Worm (Caenorhabditis elegans) whole organism, L4 larva: ENCODE measurements around the gene dex-1.

Experiments used
- D1046.2 ChIP-seq: fragments of 200-800 bp; sonication (Bioruptor generic); IDR thresholded peaks from 2 replicates; pipeline ENCODE4 v1.3.6; 2022; ENCODE audit warnings: missing genetic modification characterization, missing compliant biosample characterization
- F26F4.8 ChIP-seq: fragments of 200-800 bp; sonication (Bioruptor generic); conservative IDR thresholded peaks from 2 replicates; pipeline ENCODE4 v1.3.6; 2022; ENCODE audit warnings: missing genetic modification characterization, missing compliant biosample characterization
- F44E2.7 ChIP-seq: fragments of 200-800 bp; sonication (Bioruptor generic); IDR thresholded peaks from 2 replicates; pipeline ENCODE4 v2.1.2; 2022; ENCODE audit warnings: missing genetic modification characterization, missing compliant biosample characterization
- R02D3.7 ChIP-seq: fragments of 150-350 bp; sonication (generic microtip); optimal IDR thresholded peaks from 3 replicates; lab custom pipeline; 2014; ENCODE audit warnings: missing biosample characterization, missing genetic modification characterization
- T20F7.1 ChIP-seq: fragments of 200-800 bp; sonication (Bioruptor generic); optimal IDR thresholded peaks from 2 replicates; lab custom pipeline; 2018; ENCODE audit warnings: mild to moderate bottlenecking, missing genetic modification characterization, missing compliant biosample characterization
- Y5F2A.4 ChIP-seq: fragments of 200-800 bp; sonication (Bioruptor generic); optimal IDR thresholded peaks from 2 replicates; lab custom pipeline; 2018; ENCODE audit warnings: mild to moderate bottlenecking, missing genetic modification characterization, missing compliant biosample characterization
- Y75B8A.6 ChIP-seq: fragments of 200-800 bp; sonication (Bioruptor generic); IDR thresholded peaks from 2 replicates; pipeline ENCODE4 v1.3.6; 2022; ENCODE audit warnings: missing genetic modification reagents, missing genetic modification characterization, missing compliant biosample characterization
- aha-1 ChIP-seq: fragments of 150-350 bp; peaks from one replicate; lab custom pipeline; 2014; ENCODE audit warnings: missing biosample characterization, missing genetic modification characterization
- ceh-32 ChIP-seq: sonication (generic microtip); optimal IDR thresholded peaks from 2 replicates; lab custom pipeline; 2016; ENCODE audit warnings: mild to moderate bottlenecking, missing genetic modification characterization, missing compliant biosample characterization; ENCODE audit not compliant: poor library complexity
- ceh-62 ChIP-seq: sonication (generic microtip); optimal IDR thresholded peaks from 2 replicates; lab custom pipeline; 2017; ENCODE audit warnings: missing biosample characterization, missing genetic modification characterization
- cey-2 ChIP-seq: sonication (generic microtip); optimal IDR thresholded peaks from 3 replicates; lab custom pipeline; 2017; ENCODE audit warnings: missing genetic modification characterization, mild to moderate bottlenecking, missing compliant biosample characterization, antibody characterized with exemption, borderline replicate concordance; ENCODE audit not compliant: insufficient read depth
- daf-19 ChIP-seq: fragments of 200-800 bp; sonication (Bioruptor generic); conservative IDR thresholded peaks from 2 replicates; pipeline ENCODE4 v1.3.6; 2022; ENCODE audit warnings: missing genetic modification characterization, missing compliant biosample characterization
- daf-8 ChIP-seq: fragments of 200-800 bp; sonication (Bioruptor generic); IDR thresholded peaks from 2 replicates; pipeline ENCODE4 v1.3.6; 2022; ENCODE audit warnings: missing genetic modification characterization, missing compliant biosample characterization
- dve-1 ChIP-seq: sonication (generic microtip); optimal IDR thresholded peaks from 2 replicates; lab custom pipeline; 2017; ENCODE audit warnings: antibody characterized with exemption, mild to moderate bottlenecking, missing genetic modification characterization, missing compliant biosample characterization; ENCODE audit not compliant: insufficient read depth
- egl-27 ChIP-seq: sonication (generic microtip); optimal IDR thresholded peaks from 3 replicates; lab custom pipeline; 2017; ENCODE audit warnings: missing biosample characterization, missing genetic modification reagents, missing genetic modification characterization
- fos-1 ChIP-seq: fragments of 150-350 bp; optimal IDR thresholded peaks from 2 replicates; lab custom pipeline; 2014; ENCODE audit warnings: missing biosample characterization, missing genetic modification characterization
- hif-1 ChIP-seq, 2 experiments: sonication (generic microtip); optimal IDR thresholded peaks; 2 replicates each; lab custom pipeline; 2016 to 2017; ENCODE audit warnings: missing compliant biosample characterization in 2 of 2, missing genetic modification characterization in 2 of 2, missing genetic modification reagents in 2 of 2, missing genotype in 2 of 2, mild to moderate bottlenecking in 1 of 2
- hlh-11 ChIP-seq: fragments of 200-800 bp; sonication (Bioruptor generic); optimal IDR thresholded peaks from 2 replicates; lab custom pipeline; 2018; ENCODE audit warnings: mild to moderate bottlenecking, missing genetic modification characterization, missing compliant biosample characterization
- hlh-30 ChIP-seq: sonication (generic microtip); optimal IDR thresholded peaks from 2 replicates; lab custom pipeline; 2017; ENCODE audit warnings: antibody characterized with exemption, mild to moderate bottlenecking, missing genetic modification characterization, missing compliant biosample characterization; ENCODE audit not compliant: insufficient read depth
- jun-1 ChIP-seq: fragments of 150-350 bp; optimal IDR thresholded peaks from 2 replicates; lab custom pipeline; 2014; ENCODE audit warnings: missing biosample characterization, missing genetic modification reagents, missing genetic modification characterization
- lim-7 ChIP-seq: fragments of 200-800 bp; sonication (Bioruptor generic); IDR thresholded peaks from 2 replicates; pipeline ENCODE4 v1.3.6; 2022; ENCODE audit warnings: missing genetic modification characterization, missing compliant biosample characterization
- lin-29 ChIP-seq: fragments of 200-800 bp; sonication (Bioruptor generic); IDR thresholded peaks from 2 replicates; pipeline ENCODE4 v1.3.6; 2022; ENCODE audit warnings: missing genetic modification reagents, missing genetic modification characterization, missing compliant biosample characterization
- lin-39 ChIP-seq: fragments of 150-350 bp; optimal IDR thresholded peaks from 2 replicates; lab custom pipeline; 2014; ENCODE audit warnings: missing biosample characterization, missing genetic modification reagents, missing genetic modification characterization
- lir-3 ChIP-seq: sonication (generic microtip); optimal IDR thresholded peaks from 2 replicates; lab custom pipeline; 2016; ENCODE audit warnings: mild to moderate bottlenecking, missing genetic modification characterization, missing compliant biosample characterization
- madf-9 ChIP-seq: fragments of 200-800 bp; sonication (Bioruptor generic); conservative IDR thresholded peaks from 2 replicates; pipeline ENCODE4 v1.3.6; 2022; ENCODE audit warnings: missing genetic modification reagents, missing genetic modification characterization, missing compliant biosample characterization
- mdt-29 ChIP-seq: fragments of 200-800 bp; sonication (Bioruptor generic); IDR thresholded peaks from 2 replicates; pipeline ENCODE4 v1.3.6; 2022; ENCODE audit warnings: missing genetic modification reagents, missing genetic modification characterization, missing compliant biosample characterization
- mep-1 ChIP-seq: fragments of 150-350 bp; sonication (generic microtip); optimal IDR thresholded peaks from 3 replicates; lab custom pipeline; 2014; ENCODE audit warnings: missing biosample characterization, missing genetic modification characterization
- nhr-11 ChIP-seq: fragments of 150-350 bp; optimal IDR thresholded peaks from 2 replicates; lab custom pipeline; 2014; ENCODE audit warnings: missing biosample characterization, missing genetic modification characterization
- nhr-48 ChIP-seq: sonication (generic microtip); optimal IDR thresholded peaks from 2 replicates; lab custom pipeline; 2016; ENCODE audit warnings: mild to moderate bottlenecking, missing genetic modification characterization, missing compliant biosample characterization
- nhr-77 ChIP-seq: fragments of 150-350 bp; optimal IDR thresholded peaks from 2 replicates; lab custom pipeline; 2014; ENCODE audit warnings: missing biosample characterization, missing genetic modification characterization
- pha-4 ChIP-seq, 2 experiments: fragments of 150-350 bp in 1 of 2; fragments of 200-800 bp in 1 of 2; sonication (Bioruptor generic) in 1 of 2; IDR thresholded peaks in 1 of 2; optimal IDR thresholded peaks in 1 of 2; 2 replicates each; pipeline versions ENCODE4 v1.3.6 to Lab custom; 2014 to 2022; ENCODE audit warnings: missing genetic modification characterization in 2 of 2, missing genetic modification reagents in 2 of 2, missing biosample characterization in 1 of 2, missing compliant biosample characterization in 1 of 2
- php-3 ChIP-seq: fragments of 200-800 bp; sonication (Bioruptor generic); IDR thresholded peaks from 2 replicates; pipeline ENCODE4 v1.3.6; 2022; ENCODE audit warnings: missing genetic modification reagents, missing genetic modification characterization, missing compliant biosample characterization
- skn-1 ChIP-seq: fragments of 150-350 bp; optimal IDR thresholded peaks from 2 replicates; lab custom pipeline; 2014; ENCODE audit warnings: missing biosample characterization, missing genetic modification characterization
- spr-1 ChIP-seq: sonication (generic microtip); optimal IDR thresholded peaks from 2 replicates; lab custom pipeline; 2016; ENCODE audit warnings: mild to moderate bottlenecking, missing genetic modification characterization, missing compliant biosample characterization
- unc-62 ChIP-seq, 3 experiments: fragments of 150-350 bp in 1 of 3; sonication (generic microtip); optimal IDR thresholded peaks in 2 of 3; peaks in 1 of 3; 1 replicate in 1 of 3; 2 replicates in 2 of 3; lab custom pipeline; 2014 to 2017; ENCODE audit warnings: missing biosample characterization in 3 of 3, missing genetic modification characterization in 3 of 3, missing genetic modification reagents in 3 of 3, missing genotype in 1 of 3
- vab-7 ChIP-seq: fragments of 200-800 bp; sonication (Bioruptor generic); IDR thresholded peaks from 2 replicates; pipeline ENCODE4 v1.3.6; 2022; ENCODE audit warnings: missing genetic modification reagents, missing genetic modification characterization, missing compliant biosample characterization
- zag-1 ChIP-seq: fragments of 150-350 bp; optimal IDR thresholded peaks from 2 replicates; lab custom pipeline; 2014; ENCODE audit warnings: missing biosample characterization, missing genetic modification characterization
- zfp-2 ChIP-seq: sonication (generic microtip); optimal IDR thresholded peaks from 2 replicates; lab custom pipeline; 2016; ENCODE audit warnings: mild to moderate bottlenecking, missing genetic modification characterization, missing compliant biosample characterization
- zip-11 ChIP-seq: fragments of 200-800 bp; sonication (Bioruptor generic); IDR thresholded peaks from 2 replicates; pipeline ENCODE4 v1.3.6; 2022; ENCODE audit warnings: missing genetic modification characterization, missing compliant biosample characterization

dex-1 gene

DNA sequence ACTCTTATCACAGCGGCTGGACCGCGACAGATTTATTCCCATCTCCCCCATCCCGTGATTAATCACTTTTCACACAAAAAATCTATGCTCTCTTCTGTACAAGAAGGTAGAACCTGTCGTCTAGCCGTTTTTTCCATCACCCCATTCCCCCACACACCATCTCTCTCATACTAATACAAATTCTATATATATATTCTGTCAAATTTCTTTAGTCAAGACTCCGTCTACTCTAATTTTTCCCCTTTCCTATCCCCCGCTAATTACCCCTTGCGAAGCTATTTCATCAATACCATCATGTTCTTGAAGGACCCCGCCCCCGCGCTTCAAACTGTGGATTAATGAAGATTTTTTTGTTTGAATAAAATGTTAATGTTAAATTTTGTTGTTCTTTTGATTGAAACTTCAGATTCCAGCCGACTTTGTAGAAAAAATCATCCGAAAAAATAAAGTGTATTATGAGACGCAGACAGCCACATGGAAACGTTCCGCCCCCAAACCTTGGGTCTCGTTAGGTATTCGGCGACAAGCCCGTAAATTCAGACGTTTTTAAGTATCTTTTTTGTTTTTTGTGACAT lies 19.8 kb upstream of the dex-1 start (continued):
- TF ChIP-seq lin-29 (GFP tag; lab: Robert Waterston, UW), result no peak
- no peak for TF ChIP-seq Y75B8A.6
- peak; percentile 67 for TF ChIP-seq T20F7.1 (GFP tag; lab: Kevin White, UChicago)
- TF ChIP-seq zfp-2 (tag; lab: Kevin White, UChicago), result no peak
- no peak for TF ChIP-seq Y5F2A.4 (GFP tag; lab: Kevin White, UChicago)

DNA sequence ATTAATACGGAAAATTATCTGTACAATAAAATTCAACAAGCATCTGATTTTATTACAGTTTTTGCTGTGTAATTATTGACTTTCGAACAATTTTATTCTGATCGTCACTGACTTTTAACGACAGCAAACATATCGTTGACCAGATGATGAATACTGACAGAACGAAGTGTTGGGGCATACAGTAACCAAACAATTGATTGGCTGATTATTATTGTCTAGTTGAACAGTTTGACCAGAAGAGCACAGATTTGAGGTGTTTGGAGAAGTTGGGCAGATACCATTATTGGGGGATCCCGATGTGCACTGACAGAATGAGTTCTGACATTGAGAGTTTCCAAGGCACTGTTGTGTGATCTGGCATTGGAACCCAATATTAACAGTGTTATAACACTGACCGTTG lies 19.0 kb upstream of the dex-1 start:
- TF ChIP-seq mep-1 (tag; lab: Kevin White, UChicago), result no peak
- no peak for TF ChIP-seq vab-7
- TF ChIP-seq fos-1 (tag; lab: Kevin White, UChicago), result no peak
- no peak for TF ChIP-seq daf-8 (GFP tag; lab: Robert Waterston, UW)
- TF ChIP-seq T20F7.1 (GFP tag; lab: Kevin White, UChicago), result no peak

DNA sequence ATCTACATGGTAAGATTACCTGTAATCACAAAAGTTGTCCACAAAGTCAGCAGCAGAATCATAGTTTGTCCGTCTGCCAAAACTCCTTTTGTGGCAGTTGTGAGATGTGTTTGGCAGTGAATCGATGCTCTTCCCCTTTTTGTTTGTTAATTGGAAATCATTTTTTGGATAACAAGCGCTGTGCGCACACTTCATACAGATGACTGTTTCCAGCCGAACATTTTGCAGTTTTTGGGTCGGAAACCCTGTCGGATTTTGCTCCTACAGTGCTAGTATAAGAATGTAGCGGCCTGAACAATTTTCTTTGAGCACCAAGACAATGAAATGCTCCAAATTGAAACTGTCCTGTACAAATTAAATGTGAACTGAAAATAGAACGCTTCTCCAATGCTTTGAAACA lies 17.2 kb upstream of the dex-1 start, which contains the start of gene D1044.7:
Gene D1044.7 (minus strand): TSS at position 101 of the 400 bp plus-strand sequence.
- TF ChIP-seq F44E2.7 (GFP tag; lab: Robert Waterston, UW) (no peak), pha-4 (GFP tag; IDR thresholded peaks at IDR 0.05; lab: Robert Waterston, UW) (no peak), pha-4 (tag; optimal IDR thresholded peaks at IDR 0.05; lab: Kevin White, UChicago) (no peak), skn-1 (no peak), zfp-2 (tag; lab: Kevin White, UChicago) (no peak), unc-62 (GFP tag; optimal IDR thresholded peaks at IDR 0.05 in 1 of 2; lab: Kevin White, UChicago) (peak in 1 of 2 experiments; percentile 63), unc-62 (tag; optimal IDR thresholded peaks at IDR 0.05; lab: Kevin White, UChicago) (no peak), nhr-77 (tag; lab: Kevin White, UChicago) (no peak), lir-3 (no peak)

DNA sequence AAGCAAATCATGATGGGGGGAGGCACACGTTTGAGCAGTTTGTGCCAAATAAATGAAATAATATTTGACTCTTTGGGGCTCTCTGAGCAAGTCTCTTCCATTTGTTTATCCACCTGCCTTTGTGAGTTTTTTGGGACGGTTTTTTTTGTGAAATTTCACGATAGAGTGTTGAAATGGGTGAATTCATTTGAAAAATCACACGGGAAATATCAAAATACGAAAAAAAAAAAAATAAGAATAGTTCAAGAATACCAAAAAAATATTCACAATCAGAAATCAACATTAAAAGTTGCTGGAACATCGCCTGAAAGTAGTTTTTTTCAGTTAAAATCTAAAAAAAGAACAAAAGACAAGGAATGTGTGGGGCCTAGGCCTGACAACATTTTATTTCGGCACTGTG lies 13.4 kb upstream of the dex-1 start, which contains the start of gene pqn-25:
Gene pqn-25 (minus strand): TSS at position 101 of the 400 bp plus-strand sequence.
- TF ChIP-seq cey-2 (tag; lab: Kevin White, UChicago) (no peak), jun-1 (tag; lab: Kevin White, UChicago) (no peak), mdt-29 (GFP tag; lab: Robert Waterston, UW) (no peak), T20F7.1 (GFP tag; lab: Kevin White, UChicago) (no peak), madf-9 (no peak), R02D3.7 (tag; lab: Kevin White, UChicago) (no peak)

DNA sequence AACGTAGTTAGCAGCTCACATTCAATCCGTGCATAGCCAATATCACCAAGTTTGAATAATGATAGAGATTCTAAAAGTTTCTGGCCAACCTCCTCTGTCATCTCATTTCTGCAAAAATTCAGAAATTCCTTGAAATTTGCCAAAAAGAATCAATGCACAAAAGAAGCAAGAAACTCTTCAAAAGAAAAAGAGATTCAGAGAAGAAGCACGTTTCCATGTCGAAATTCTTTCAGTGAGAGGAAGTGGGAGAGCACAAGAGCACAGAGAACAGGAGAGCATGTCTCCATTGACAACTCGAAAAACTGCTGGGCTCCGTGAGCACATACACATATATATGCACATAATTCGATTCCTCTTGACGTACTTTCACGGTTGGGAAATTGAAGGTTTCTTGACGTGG lies 8.5 kb upstream of the dex-1 start, which contains the start of gene nekl-4:
Gene nekl-4 (minus strand): TSS at position 101 of the 400 bp plus-strand sequence.
- peak; percentile 50 for TF ChIP-seq aha-1 (tag; lab: Kevin White, UChicago)
- no peak for TF ChIP-seq php-3 (GFP tag; lab: Robert Waterston, UW)
- no peak for TF ChIP-seq ceh-32
- TF ChIP-seq ceh-62 (tag; lab: Kevin White, UChicago), result no peak
- TF ChIP-seq dve-1 (tag; lab: Kevin White, UChicago), result no peak

DNA sequence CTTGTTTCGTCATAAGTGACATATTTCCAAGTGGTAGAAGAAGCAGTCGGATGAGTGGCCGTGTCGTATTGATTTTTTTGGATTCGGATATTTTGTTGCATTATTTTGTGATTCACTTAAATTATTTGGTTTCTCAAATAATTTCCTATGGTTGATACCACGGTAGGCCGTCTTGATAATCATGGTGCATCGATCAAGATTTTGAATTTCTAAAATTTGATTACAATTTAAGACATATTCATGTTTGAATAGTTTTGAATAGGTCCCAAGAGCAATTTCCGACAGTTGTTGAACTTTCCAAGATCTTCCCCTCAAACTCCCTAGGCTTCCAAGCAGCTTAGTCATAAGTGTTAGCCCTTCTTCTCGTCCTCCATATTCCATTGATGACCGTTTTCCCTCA lies 4.0 kb upstream of the dex-1 start, which contains the start of gene D1044.4:
Gene D1044.4 (minus strand): TSS at position 101 of the 400 bp plus-strand sequence.
- TF ChIP-seq nhr-11 (tag; lab: Kevin White, UChicago) (no peak), nhr-48 (tag; lab: Kevin White, UChicago) (no peak), lim-7 (GFP tag; lab: Robert Waterston, UW) (no peak), zag-1 (no peak), D1046.2 (no peak), Y5F2A.4 (GFP tag; lab: Kevin White, UChicago) (no peak), T20F7.1 (GFP tag; lab: Kevin White, UChicago) (no peak), jun-1 (tag; lab: Kevin White, UChicago) (no peak), hlh-30 (tag; lab: Kevin White, UChicago) (no peak), mdt-29 (GFP tag; lab: Robert Waterston, UW) (no peak), skn-1 (no peak), spr-1 (tag; lab: Kevin White, UChicago) (no peak), lin-39 (tag; lab: Kevin White, UChicago) (no peak), hif-1 (tag; optimal IDR thresholded peaks at IDR 0.05; lab: Kevin White, UChicago) (no peak), daf-19 (GFP tag; lab: Robert Waterston, UW) (no peak), hlh-11 (no peak), egl-27 (tag; lab: Kevin White, UChicago) (no peak), F26F4.8 (GFP tag; lab: Robert Waterston, UW) (no peak), zip-11 (GFP tag; lab: Robert Waterston, UW) (no peak)
